Worm (Caenorhabditis elegans) whole organism, early embryonic: ENCODE results near the gene cyp-14A1.
A peak's percentile ranks its signal among the peaks of the same experiment; 100 is the strongest.

ENCODE experiments used
- B0310.2 ChIP-seq: sonication (generic microtip); optimal IDR thresholded peaks from 2 replicates; lab custom pipeline; 2016; ENCODE audit warnings: mild to moderate bottlenecking, missing genetic modification characterization, missing compliant biosample characterization
- F13C5.2 ChIP-seq: sonication (generic microtip); optimal IDR thresholded peaks from 2 replicates; lab custom pipeline; 2017; ENCODE audit warnings: mild to moderate bottlenecking, missing genetic modification characterization, inconsistent platforms, missing compliant biosample characterization
- aly-1 ChIP-seq: sonication (generic microtip); optimal IDR thresholded peaks from 2 replicates; lab custom pipeline; 2016; ENCODE audit warnings: missing genetic modification characterization, missing compliant biosample characterization
- ama-1 ChIP-seq: fragments of 150-350 bp; optimal IDR thresholded peaks from 2 replicates; lab custom pipeline; 2014
- ceh-13 ChIP-seq: fragments of 200-800 bp; sonication (Bioruptor generic); optimal IDR thresholded peaks from 2 replicates; lab custom pipeline; 2018; ENCODE audit warnings: mild to moderate bottlenecking, missing genetic modification characterization, missing compliant biosample characterization
- ceh-36 ChIP-seq: sonication (generic microtip); optimal IDR thresholded peaks from 2 replicates; lab custom pipeline; 2016; ENCODE audit warnings: missing genetic modification characterization, inconsistent platforms, missing compliant biosample characterization
- ets-7 ChIP-seq: sonication (generic microtip); optimal IDR thresholded peaks from 2 replicates; lab custom pipeline; 2016; ENCODE audit warnings: missing genotype, missing genetic modification characterization, missing compliant biosample characterization
- flt-1 ChIP-seq: fragments of 200-800 bp; sonication (Bioruptor generic); IDR thresholded peaks from 2 replicates; pipeline ENCODE4 v1.3.6; 2022; ENCODE audit warnings: missing genetic modification characterization, missing compliant biosample characterization
- hmbx-1 ChIP-seq: sonication (generic microtip); optimal IDR thresholded peaks from 2 replicates; lab custom pipeline; 2016; ENCODE audit warnings: mild to moderate bottlenecking, missing genetic modification characterization, missing compliant biosample characterization
- hmg-4 ChIP-seq: fragments of 200-800 bp; sonication (Bioruptor generic); optimal IDR thresholded peaks from 2 replicates; lab custom pipeline; 2018; ENCODE audit warnings: mild to moderate bottlenecking, missing genetic modification characterization, missing compliant biosample characterization
- hnd-1 ChIP-seq: sonication (generic microtip); optimal IDR thresholded peaks from 2 replicates; lab custom pipeline; 2016; ENCODE audit warnings: missing genetic modification characterization, missing compliant biosample characterization
- pes-1 ChIP-seq: fragments of 200-800 bp; sonication (Bioruptor generic); IDR thresholded peaks from 2 replicates; pipeline ENCODE4 v1.3.6; 2022; ENCODE audit warnings: missing genetic modification reagents, missing genetic modification characterization, missing compliant biosample characterization
- scrt-1 ChIP-seq: fragments of 200-800 bp; sonication (Bioruptor generic); IDR thresholded peaks from 2 replicates; pipeline ENCODE4 v1.3.6; 2022; ENCODE audit warnings: missing genetic modification characterization, missing compliant biosample characterization
- sea-1 ChIP-seq: fragments of 200-800 bp; sonication (Bioruptor generic); conservative IDR thresholded peaks from 2 replicates; pipeline ENCODE4 v1.3.6; 2022; ENCODE audit warnings: missing genetic modification characterization, missing compliant biosample characterization
- tbx-11 ChIP-seq: fragments of 200-800 bp; sonication (Bioruptor generic); IDR thresholded peaks from 2 replicates; pipeline ENCODE4 v1.3.6; 2022; ENCODE audit warnings: missing genetic modification characterization, missing compliant biosample characterization
- tbx-37 ChIP-seq: fragments of 200-800 bp; sonication (Bioruptor generic); conservative IDR thresholded peaks from 2 replicates; pipeline ENCODE4 v1.3.6; 2022; ENCODE audit warnings: missing genetic modification reagents, missing genetic modification characterization, missing compliant biosample characterization
- tra-4 ChIP-seq: sonication (generic microtip); optimal IDR thresholded peaks from 2 replicates; lab custom pipeline; 2017; ENCODE audit warnings: missing genetic modification characterization, missing compliant biosample characterization

Gene cyp-14A1

DNA sequence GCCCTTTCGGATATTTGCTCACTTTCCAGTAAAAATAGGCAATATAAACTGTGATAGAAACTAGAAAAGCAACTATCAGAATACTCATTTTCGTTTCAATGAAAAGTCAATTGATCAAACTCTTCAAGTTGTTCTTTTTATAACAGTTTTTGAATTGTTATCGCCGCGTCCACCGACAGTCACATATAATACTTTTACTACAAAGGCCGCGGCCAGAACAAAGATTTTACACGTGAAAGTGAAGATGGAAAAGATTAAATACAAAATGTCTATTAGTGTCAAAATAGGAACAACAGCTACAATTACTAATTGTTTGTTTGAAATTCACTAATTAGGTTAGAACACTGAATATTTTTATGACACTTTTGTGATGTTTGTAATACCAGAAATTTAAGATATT is 2.4 kb upstream of the cyp-14A1 start, which contains the start of gene cyp-14A2:
cyp-14A2 (minus strand) TSS at position 101 of the 400 bp plus-strand sequence.
- no peak for TF ChIP-seq flt-1
- no peak for TF ChIP-seq F13C5.2 (tag; lab: Kevin White, UChicago)
- no peak for TF ChIP-seq hmbx-1
- TF ChIP-seq ets-7 (tag; lab: Kevin White, UChicago) = no peak
- no peak for TF ChIP-seq tbx-37
- TF ChIP-seq ceh-36 (tag; lab: Kevin White, UChicago) = no peak
- no peak for TF ChIP-seq pes-1
- TF ChIP-seq tra-4 = no peak
- no peak for TF ChIP-seq hmg-4 (GFP tag; lab: Kevin White, UChicago)
- TF ChIP-seq B0310.2 (tag; lab: Kevin White, UChicago) = no peak
- no peak for TF ChIP-seq hnd-1 (tag; lab: Kevin White, UChicago)
- no peak for TF ChIP-seq tbx-11 (GFP tag; lab: Robert Waterston, UW)
- no peak for TF ChIP-seq aly-1 (tag; lab: Kevin White, UChicago)
- TF ChIP-seq ama-1 (lab: Kevin White, UChicago) = no peak
- TF ChIP-seq sea-1 (GFP tag; lab: Robert Waterston, UW) = no peak
- no peak for TF ChIP-seq scrt-1 (GFP tag; lab: Robert Waterston, UW)
- no peak for TF ChIP-seq ceh-13

DNA sequence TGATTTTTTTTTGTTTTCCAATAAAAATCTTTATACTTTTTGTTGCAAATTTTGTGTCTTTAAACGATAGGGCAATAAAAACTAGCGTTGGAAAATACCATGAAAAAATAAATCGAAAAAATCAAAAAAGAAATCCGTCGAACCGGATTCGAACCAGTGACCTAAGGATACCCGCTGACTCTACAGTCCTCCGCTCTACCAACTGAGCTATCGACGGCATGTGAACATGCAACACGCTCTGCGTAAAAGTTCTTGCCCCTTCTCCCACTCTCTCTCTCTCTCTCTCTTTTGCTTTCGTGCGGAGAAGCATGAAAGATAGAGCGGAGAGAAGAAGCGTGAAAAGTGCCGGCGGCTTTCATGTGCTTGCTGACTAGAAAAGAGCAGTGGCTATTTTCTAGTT is 2.6 kb downstream of the cyp-14A1 start:
- TF ChIP-seq ama-1 (lab: Kevin White, UChicago) (no peak), B0310.2 (tag; lab: Kevin White, UChicago) (peak; percentile 64), tra-4 (peak; percentile 22), tbx-11 (GFP tag; lab: Robert Waterston, UW) (peak; percentile 85), ceh-13 (peak; percentile 65), hmg-4 (GFP tag; lab: Kevin White, UChicago) (peak; percentile 82), pes-1 (no peak; the same call in 1 of the 2 replicates), aly-1 (tag; lab: Kevin White, UChicago) (peak; percentile 65), flt-1 (peak; percentile 84), sea-1 (GFP tag; lab: Robert Waterston, UW) (peak; percentile 59), ceh-36 (tag; lab: Kevin White, UChicago) (peak; percentile 47), scrt-1 (GFP tag; lab: Robert Waterston, UW) (peak; percentile 88), F13C5.2 (tag; lab: Kevin White, UChicago) (peak; percentile 83), ets-7 (tag; lab: Kevin White, UChicago) (peak; percentile 53), hnd-1 (tag; lab: Kevin White, UChicago) (peak; percentile 57), tbx-37 (peak; percentile 88), hmbx-1 (peak; percentile 46)

DNA sequence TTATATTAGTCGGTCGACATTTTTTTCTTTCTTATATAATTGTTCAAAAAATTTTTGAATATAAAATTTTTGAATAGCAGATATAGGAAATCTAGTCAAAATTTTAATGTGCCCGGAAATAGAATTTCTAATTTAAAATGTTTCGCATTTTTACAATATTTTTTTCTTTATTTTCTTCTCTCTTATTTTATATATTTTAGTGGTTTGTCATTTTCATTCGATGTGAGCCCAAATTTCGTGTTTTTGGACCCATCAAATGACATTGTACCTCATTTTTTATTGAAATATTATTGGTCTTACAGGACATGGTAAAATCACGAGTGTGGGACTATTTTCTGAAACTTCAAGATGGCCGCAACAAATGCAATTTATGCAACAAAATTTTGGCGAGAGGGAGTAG is 5.0 kb downstream of the cyp-14A1 start, which contains the start of gene K09A11.1:
K09A11.1 (plus strand) TSS at position 301 of the 400 bp plus-strand sequence.
- TF ChIP-seq ets-7 (tag; lab: Kevin White, UChicago) (no peak), ceh-36 (tag; lab: Kevin White, UChicago) (no peak), tra-4 (no peak), tbx-37 (no peak), pes-1 (no peak), hnd-1 (tag; lab: Kevin White, UChicago) (no peak), sea-1 (GFP tag; lab: Robert Waterston, UW) (no peak), B0310.2 (tag; lab: Kevin White, UChicago) (no peak), F13C5.2 (tag; lab: Kevin White, UChicago) (no peak), hmg-4 (GFP tag; lab: Kevin White, UChicago) (no peak), ama-1 (lab: Kevin White, UChicago) (no peak), scrt-1 (GFP tag; lab: Robert Waterston, UW) (no peak), flt-1 (no peak), ceh-13 (no peak), aly-1 (tag; lab: Kevin White, UChicago) (no peak), tbx-11 (GFP tag; lab: Robert Waterston, UW) (no peak), hmbx-1 (no peak)

DNA sequence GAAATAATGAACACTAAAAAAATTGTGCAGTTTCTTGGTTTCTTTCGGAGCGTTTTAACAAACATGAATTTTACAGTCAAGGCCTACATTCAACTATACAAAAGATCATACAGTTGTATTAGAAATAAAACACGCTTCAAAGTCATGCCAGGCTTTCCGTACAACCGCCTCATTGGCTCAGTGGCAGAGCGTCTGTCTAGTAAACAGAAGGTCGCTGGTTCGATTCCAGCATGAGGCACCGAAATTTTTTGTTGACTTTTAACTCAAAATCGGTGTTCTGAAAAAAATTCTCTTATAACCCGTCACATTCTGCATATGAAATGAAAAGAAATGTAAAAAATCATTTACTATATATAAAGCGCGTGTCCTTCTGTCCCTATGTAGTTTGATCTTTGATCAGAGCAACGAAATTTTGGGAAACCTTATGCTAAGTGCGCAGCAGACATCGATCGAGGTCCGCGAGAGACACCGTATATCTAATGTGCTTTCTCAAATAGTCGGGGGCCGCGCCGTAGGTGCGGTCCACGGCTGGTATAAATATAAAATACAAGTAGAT is 6.0 kb downstream of the cyp-14A1 start:
- TF ChIP-seq pes-1 = 0 out of 2 replicates have a peak, but pooled peaks have one; percentile 8

DNA sequence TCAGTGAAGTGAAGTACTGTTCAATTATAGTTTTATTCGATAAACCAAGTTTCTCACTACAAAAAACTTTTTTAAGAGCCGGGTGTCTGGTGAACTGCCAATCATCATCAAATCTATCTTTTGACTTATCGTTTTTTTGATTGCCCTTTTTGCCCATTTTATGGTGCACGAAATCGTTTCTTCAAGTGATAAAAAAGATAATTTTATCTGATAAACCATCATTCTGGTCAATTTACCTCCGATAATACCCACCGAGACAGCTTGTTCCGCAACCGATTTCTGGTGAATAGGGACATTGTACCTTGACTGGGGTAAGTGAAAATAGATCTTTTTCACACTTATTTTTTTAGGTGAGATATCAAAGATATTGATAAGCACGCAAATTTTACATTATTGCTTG is 9.6 kb downstream of the cyp-14A1 start, which contains the start of gene K08H2.10:
K08H2.10 (plus strand) TSS at position 230 of the 400 bp plus-strand sequence.
- no peak for TF ChIP-seq ets-7 (tag; lab: Kevin White, UChicago)
- no peak for TF ChIP-seq scrt-1 (GFP tag; lab: Robert Waterston, UW)
- TF ChIP-seq ama-1 (lab: Kevin White, UChicago) = no peak
- TF ChIP-seq tbx-11 (GFP tag; lab: Robert Waterston, UW) = no peak
- TF ChIP-seq hnd-1 (tag; lab: Kevin White, UChicago) = no peak
- no peak for TF ChIP-seq hmbx-1
- TF ChIP-seq tra-4 = no peak
- TF ChIP-seq F13C5.2 (tag; lab: Kevin White, UChicago) = no peak
- no peak for TF ChIP-seq ceh-13
- no peak for TF ChIP-seq flt-1
- TF ChIP-seq aly-1 (tag; lab: Kevin White, UChicago) = no peak
- TF ChIP-seq ceh-36 (tag; lab: Kevin White, UChicago) = no peak
- no peak for TF ChIP-seq hmg-4 (GFP tag; lab: Kevin White, UChicago)
- no peak for TF ChIP-seq B0310.2 (tag; lab: Kevin White, UChicago)
- TF ChIP-seq pes-1 = no peak
- no peak for TF ChIP-seq sea-1 (GFP tag; lab: Robert Waterston, UW)

DNA sequence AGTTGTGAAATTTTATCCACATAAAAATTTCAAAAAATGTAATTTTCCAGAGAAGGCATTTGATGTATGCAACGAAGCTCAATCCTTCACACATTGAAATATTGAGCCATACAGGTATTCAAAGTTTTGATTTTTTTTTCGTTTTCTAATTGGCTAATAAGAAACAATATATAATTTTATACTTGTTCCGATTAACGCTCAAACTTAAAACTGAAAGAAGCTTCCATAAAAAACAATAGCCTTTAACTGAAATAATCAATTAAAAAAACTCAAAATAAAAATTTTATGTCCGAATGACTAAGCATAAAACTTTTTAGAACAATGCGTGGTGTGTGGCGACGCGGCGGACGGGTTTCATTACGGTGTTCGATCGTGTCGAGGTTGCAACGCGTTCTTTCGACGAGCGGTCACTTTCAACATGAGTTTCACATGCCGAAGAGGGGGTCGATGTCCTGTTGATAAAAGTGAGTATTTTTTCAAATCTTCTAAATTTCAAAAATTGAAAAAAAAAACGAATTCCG is 15.2 kb downstream of the cyp-14A1 start, which contains the start of gene nhr-32:
nhr-32 (plus strand) TSS at position 51 of the 521 bp plus-strand sequence.
- no peak for TF ChIP-seq ama-1 (lab: Kevin White, UChicago)
- TF ChIP-seq scrt-1 (GFP tag; lab: Robert Waterston, UW) = no peak
- TF ChIP-seq F13C5.2 (tag; lab: Kevin White, UChicago) = no peak
- TF ChIP-seq sea-1 (GFP tag; lab: Robert Waterston, UW) = no peak
- no peak for TF ChIP-seq hmbx-1
- TF ChIP-seq flt-1 = no peak
- no peak for TF ChIP-seq aly-1 (tag; lab: Kevin White, UChicago)
- no peak for TF ChIP-seq tra-4
- TF ChIP-seq hmg-4 (GFP tag; lab: Kevin White, UChicago) = no peak
- no peak for TF ChIP-seq tbx-37
